Fruit fly (Drosophila melanogaster) whole organism, embryonic: Measurements from ENCODE around the gene CG3841.
A peak's percentile ranks its signal among the peaks of the same experiment; 100 is the strongest.

Experiments used
- ATbp ChIP-seq: fragments of 200-800 bp; sonication (Bioruptor generic); optimal IDR thresholded peaks from 2 replicates; lab custom pipeline; 2017; ENCODE audit warnings: missing biosample characterization, mild to moderate bottlenecking, missing genetic modification characterization, missing genetic modification reagents
- Aef1 ChIP-seq: fragments of 200-800 bp; sonication (Bioruptor generic); IDR thresholded peaks from 3 replicates; pipeline ENCODE4 v1.3.6; 2022; ENCODE audit warnings: missing biosample characterization, missing genetic modification characterization
- CG10431 ChIP-seq: fragments of 200-800 bp; sonication (Bioruptor generic); optimal IDR thresholded peaks from 3 replicates; lab custom pipeline; 2018; ENCODE audit warnings: missing biosample characterization, mild to moderate bottlenecking, missing genetic modification characterization
- CG10979 ChIP-seq: fragments of 200-800 bp; sonication (Bioruptor generic); optimal IDR thresholded peaks from 2 replicates; lab custom pipeline; 2018; ENCODE audit warnings: missing biosample characterization, mild to moderate bottlenecking, missing genetic modification characterization, moderate library complexity
- CG11456 ChIP-seq: fragments of 200-800 bp; sonication (Bioruptor generic); IDR thresholded peaks from 3 replicates; pipeline ENCODE4 v1.3.6; 2022; ENCODE audit warnings: missing biosample characterization, missing genetic modification characterization
- CG12744 ChIP-seq: fragments of 200-800 bp; sonication (Bioruptor generic); optimal IDR thresholded peaks from 2 replicates; lab custom pipeline; 2016; ENCODE audit warnings: missing biosample characterization, missing genetic modification characterization
- CG13296 ChIP-seq: fragments of 200-800 bp; sonication (Bioruptor generic); optimal IDR thresholded peaks from 3 replicates; lab custom pipeline; 2018; ENCODE audit warnings: missing biosample characterization, mild to moderate bottlenecking, missing genetic modification characterization
- CG15011 ChIP-seq: fragments of 200-800 bp; sonication (Bioruptor generic); optimal IDR thresholded peaks from 3 replicates; lab custom pipeline; 2018; ENCODE audit warnings: missing biosample characterization, mild to moderate bottlenecking, missing genetic modification characterization
- CG1603 ChIP-seq: fragments of 200-800 bp; sonication (Bioruptor generic); optimal IDR thresholded peaks from 2 replicates; lab custom pipeline; 2019; ENCODE audit warnings: missing biosample characterization, mild to moderate bottlenecking, missing genetic modification characterization, moderate library complexity
- CG1647 ChIP-seq: fragments of 200-800 bp; sonication (Bioruptor generic); optimal IDR thresholded peaks from 3 replicates; lab custom pipeline; 2016; ENCODE audit warnings: missing biosample characterization, missing genetic modification characterization
- CG16779 ChIP-seq: fragments of 200-800 bp; sonication (Bioruptor generic); IDR thresholded peaks from 2 replicates; pipeline ENCODE4 v1.3.6; 2022; ENCODE audit warnings: missing biosample characterization, missing genetic modification characterization
- CG16813 ChIP-seq: fragments of 200-800 bp; sonication (Bioruptor generic); IDR thresholded peaks from 3 replicates; pipeline ENCODE4 v1.3.6; 2022; ENCODE audit warnings: missing biosample characterization, missing genetic modification characterization; ENCODE audit not compliant: partially characterized antibody
- CG17328 ChIP-seq: fragments of 200-800 bp; sonication (Bioruptor generic); IDR thresholded peaks from 2 replicates; pipeline ENCODE4 v1.3.6; 2022; ENCODE audit warnings: missing biosample characterization, missing genetic modification characterization
- CG31365 ChIP-seq: fragments of 200-800 bp; sonication (Bioruptor generic); optimal IDR thresholded peaks from 2 replicates; lab custom pipeline; 2018; ENCODE audit warnings: missing biosample characterization, mild to moderate bottlenecking, missing genetic modification characterization
- CG32532 ChIP-seq: fragments of 200-800 bp; sonication (Bioruptor generic); IDR thresholded peaks from 2 replicates; pipeline ENCODE4 v1.3.6; 2022; ENCODE audit warnings: missing biosample characterization, missing genetic modification characterization
- CG34224 ChIP-seq: fragments of 200-800 bp; sonication (Bioruptor generic); IDR thresholded peaks from 3 replicates; pipeline ENCODE4 v1.3.6; 2022; ENCODE audit warnings: missing biosample characterization, missing genetic modification characterization; ENCODE audit not compliant: partially characterized antibody
- CG34376 ChIP-seq: fragments of 200-800 bp; sonication (Bioruptor generic); optimal IDR thresholded peaks from 2 replicates; lab custom pipeline; 2018; ENCODE audit warnings: missing biosample characterization, mild to moderate bottlenecking, missing genetic modification characterization
- CG34422 ChIP-seq: fragments of 200-800 bp; sonication (Bioruptor generic); IDR thresholded peaks from 3 replicates; pipeline ENCODE4 v1.3.6; 2022; ENCODE audit warnings: missing biosample characterization, missing genetic modification characterization
- CG6683 ChIP-seq: fragments of 200-800 bp; sonication (Bioruptor generic); optimal IDR thresholded peaks from 2 replicates; lab custom pipeline; 2017; ENCODE audit warnings: missing biosample characterization, mild to moderate bottlenecking, missing genetic modification characterization, missing genetic modification reagents
- CG6813 ChIP-seq: fragments of 200-800 bp; sonication (Bioruptor generic); optimal IDR thresholded peaks from 2 replicates; lab custom pipeline; 2017; ENCODE audit warnings: missing biosample characterization, missing genetic modification characterization, mild to moderate bottlenecking, moderate library complexity, missing genetic modification reagents
- CG7372 ChIP-seq: fragments of 200-800 bp; sonication (Bioruptor generic); IDR thresholded peaks from 2 replicates; pipeline ENCODE4 v1.3.6; 2022; ENCODE audit warnings: missing biosample characterization, missing genetic modification characterization
- Dip3 ChIP-seq: fragments of 200-800 bp; sonication (Bioruptor generic); optimal IDR thresholded peaks from 3 replicates; lab custom pipeline; 2016; ENCODE audit warnings: missing biosample characterization, missing genetic modification characterization
- Doc2 ChIP-seq: fragments of 200-800 bp; sonication (Bioruptor generic); IDR thresholded peaks from 2 replicates; pipeline ENCODE4 v1.3.6; 2022; ENCODE audit warnings: missing biosample characterization, missing genetic modification characterization
- Fer3 ChIP-seq: fragments of 200-800 bp; sonication (Bioruptor generic); optimal IDR thresholded peaks from 2 replicates; lab custom pipeline; 2018; ENCODE audit warnings: missing biosample characterization, mild to moderate bottlenecking, missing genetic modification characterization, moderate library complexity
- H2.0 ChIP-seq: fragments of 200-800 bp; sonication (Bioruptor generic); IDR thresholded peaks from 2 replicates; pipeline ENCODE4 v1.3.6; 2022; ENCODE audit warnings: missing biosample characterization, missing genetic modification characterization
- HHEX ChIP-seq: fragments of 200-800 bp; sonication (Bioruptor generic); optimal IDR thresholded peaks from 3 replicates; lab custom pipeline; 2017; ENCODE audit warnings: missing biosample characterization, mild to moderate bottlenecking, missing genetic modification characterization, missing genetic modification reagents
- Poxn ChIP-seq: fragments of 200-800 bp; sonication (Bioruptor generic); IDR thresholded peaks from 2 replicates; pipeline ENCODE4 v1.3.6; 2022; ENCODE audit warnings: missing biosample characterization, missing genetic modification characterization
- Six4 ChIP-seq: fragments of 200-800 bp; sonication (Bioruptor generic); optimal IDR thresholded peaks from 2 replicates; lab custom pipeline; 2016; ENCODE audit warnings: missing biosample characterization, missing genetic modification characterization
- Vsx1 ChIP-seq: fragments of 200-800 bp; sonication (Bioruptor generic); optimal IDR thresholded peaks from 2 replicates; lab custom pipeline; 2017; ENCODE audit warnings: missing biosample characterization, mild to moderate bottlenecking, missing genetic modification characterization, missing genetic modification reagents
- ara ChIP-seq: fragments of 200-800 bp; sonication (Bioruptor generic); IDR thresholded peaks from 2 replicates; pipeline ENCODE4 v1.3.6; 2022; ENCODE audit warnings: missing biosample characterization, missing genetic modification characterization
- crc ChIP-seq: fragments of 200-800 bp; sonication (Bioruptor generic); optimal IDR thresholded peaks from 2 replicates; lab custom pipeline; 2016; ENCODE audit warnings: missing biosample characterization, missing genetic modification characterization
- dysf ChIP-seq: fragments of 200-800 bp; sonication (Bioruptor generic); IDR thresholded peaks from 3 replicates; pipeline ENCODE4 v1.3.6; 2022; ENCODE audit warnings: missing biosample characterization, missing genetic modification characterization
- ewg ChIP-seq: fragments of 200-800 bp; sonication (Bioruptor generic); optimal IDR thresholded peaks from 3 replicates; lab custom pipeline; 2017; ENCODE audit warnings: mild to moderate bottlenecking, missing biosample characterization, missing genetic modification reagents, missing genetic modification characterization
- fd102C ChIP-seq: fragments of 200-800 bp; sonication (Bioruptor generic); optimal IDR thresholded peaks from 2 replicates; lab custom pipeline; 2018; ENCODE audit warnings: missing biosample characterization, mild to moderate bottlenecking, missing genetic modification characterization, moderate library complexity
- fu2 ChIP-seq: fragments of 200-800 bp; sonication (Bioruptor generic); optimal IDR thresholded peaks from 2 replicates; lab custom pipeline; 2016; ENCODE audit warnings: missing biosample characterization, missing genetic modification characterization
- gcm ChIP-seq: fragments of 200-800 bp; sonication (Bioruptor generic); optimal IDR thresholded peaks from 2 replicates; lab custom pipeline; 2019; ENCODE audit warnings: missing biosample characterization, mild to moderate bottlenecking, missing genetic modification characterization, moderate library complexity
- her ChIP-seq: fragments of 200-800 bp; sonication (Bioruptor generic); optimal IDR thresholded peaks from 2 replicates; lab custom pipeline; 2016; ENCODE audit warnings: missing biosample characterization, missing genetic modification characterization
- inv ChIP-seq: fragments of 200-800 bp; sonication (Bioruptor generic); IDR thresholded peaks from 2 replicates; pipeline ENCODE4 v1.3.6; 2022; ENCODE audit warnings: missing biosample characterization, missing genetic modification characterization; ENCODE audit not compliant: partially characterized antibody
- kah ChIP-seq: fragments of 200-800 bp; sonication (Bioruptor generic); optimal IDR thresholded peaks from 2 replicates; lab custom pipeline; 2018; ENCODE audit warnings: missing biosample characterization, mild to moderate bottlenecking, missing genetic modification characterization
- lilli ChIP-seq: fragments of 200-800 bp; sonication (Bioruptor generic); optimal IDR thresholded peaks from 3 replicates; lab custom pipeline; 2016; ENCODE audit warnings: missing biosample characterization, missing genetic modification characterization
- luna ChIP-seq: fragments of 200-800 bp; sonication (Bioruptor generic); optimal IDR thresholded peaks from 2 replicates; lab custom pipeline; 2016; ENCODE audit warnings: missing biosample characterization, missing genetic modification characterization
- mirr ChIP-seq: fragments of 200-800 bp; sonication (Bioruptor generic); optimal IDR thresholded peaks from 3 replicates; lab custom pipeline; 2018; ENCODE audit warnings: missing biosample characterization, mild to moderate bottlenecking, missing genetic modification characterization
- nerfin-2 ChIP-seq: fragments of 200-800 bp; sonication (Bioruptor generic); IDR thresholded peaks from 2 replicates; pipeline ENCODE4 v1.3.6; 2022; ENCODE audit warnings: missing biosample characterization, missing genetic modification characterization; ENCODE audit not compliant: partially characterized antibody
- oc ChIP-seq: fragments of 200-800 bp; sonication (Bioruptor generic); optimal IDR thresholded peaks from 2 replicates; lab custom pipeline; 2018; ENCODE audit warnings: missing biosample characterization, mild to moderate bottlenecking, missing genetic modification characterization, moderate library complexity
- pho ChIP-seq: fragments of 200-800 bp; sonication (Bioruptor generic); optimal IDR thresholded peaks from 2 replicates; lab custom pipeline; 2016; ENCODE audit warnings: missing biosample characterization, missing genetic modification characterization
- rib ChIP-seq: fragments of 200-800 bp; sonication (Bioruptor generic); IDR thresholded peaks from 2 replicates; pipeline ENCODE4 v1.3.6; 2022; ENCODE audit warnings: missing biosample characterization, missing genetic modification characterization
- sd ChIP-seq: fragments of 200-800 bp; sonication (Bioruptor generic); optimal IDR thresholded peaks from 3 replicates; lab custom pipeline; 2018; ENCODE audit warnings: missing biosample characterization, mild to moderate bottlenecking, missing genetic modification characterization, moderate library complexity
- sima ChIP-seq: fragments of 200-800 bp; sonication (Bioruptor generic); optimal IDR thresholded peaks from 2 replicates; lab custom pipeline; 2016; ENCODE audit warnings: missing biosample characterization, missing genetic modification characterization
- trem ChIP-seq: fragments of 200-800 bp; optimal IDR thresholded peaks from 3 replicates; lab custom pipeline; 2019; ENCODE audit warnings: missing biosample characterization, mild to moderate bottlenecking, missing genetic modification characterization, moderate library complexity
- tx ChIP-seq: fragments of 200-800 bp; sonication (Bioruptor generic); optimal IDR thresholded peaks from 2 replicates; lab custom pipeline; 2016; ENCODE audit warnings: missing biosample characterization, missing genetic modification characterization

CG3841 gene

dm6 chr2L:9633811-9634436 lies 44.6 kb downstream of the CG3841 start, which contains the start of gene Apoltp (continued):
- TF ChIP-seq CG16813 (GFP tag; lab: Robert Waterston, UW) (no peak), CG7372 (GFP tag; lab: Robert Waterston, UW) (peak; percentile 53; the same call in 1 of the 2 replicates), ewg (GFP tag; lab: Kevin White, UChicago) (no peak), CG17328 (GFP tag; lab: Robert Waterston, UW) (peak; percentile 70), oc (tag; lab: Kevin White, UChicago) (peak; percentile 16), sd (no peak), HHEX (peak; percentile 72), CG32532 (GFP tag; lab: Robert Waterston, UW) (peak; percentile 81), Poxn (GFP tag; lab: Robert Waterston, UW) (no peak), Dip3 (GFP tag; lab: Kevin White, UChicago) (no peak), CG34422 (GFP tag; lab: Robert Waterston, UW) (peak; percentile 52; the same call in 1 of the 3 replicates), fd102C (GFP tag; lab: Kevin White, UChicago) (no peak), trem (peak; percentile 52), Aef1 (GFP tag; lab: Robert Waterston, UW) (peak; percentile 61), CG10979 (tag; lab: Kevin White, UChicago) (peak; percentile 67), tx (GFP tag; lab: Kevin White, UChicago) (no peak), crc (GFP tag; lab: Kevin White, UChicago) (no peak), inv (GFP tag; lab: Robert Waterston, UW) (no peak), Doc2 (GFP tag; lab: Robert Waterston, UW) (no peak), CG6813 (GFP tag; lab: Kevin White, UChicago) (peak; percentile 62), CG13296 (GFP tag; lab: Kevin White, UChicago) (peak; percentile 72), lilli (peak; percentile 46), her (GFP tag; lab: Kevin White, UChicago) (no peak), CG1603 (tag; lab: Kevin White, UChicago) (no peak), CG31365 (peak; percentile 6), CG15011 (GFP tag; lab: Kevin White, UChicago) (peak; percentile 46), H2.0 (GFP tag; lab: Robert Waterston, UW) (peak; percentile 49), CG6683 (GFP tag; lab: Kevin White, UChicago) (no peak), kah (no peak), Fer3 (tag; lab: Kevin White, UChicago) (peak; percentile 79), luna (no peak), CG1647 (peak; percentile 1), pho (GFP tag; lab: Kevin White, UChicago) (no peak), Six4 (GFP tag; lab: Kevin White, UChicago) (peak; percentile 35), rib (GFP tag; lab: Robert Waterston, UW) (peak; percentile 62; the same call in 1 of the 2 replicates), mirr (GFP tag; lab: Kevin White, UChicago) (peak; percentile 17), Vsx1 (GFP tag; lab: Kevin White, UChicago) (peak; percentile 14), ara (0 out of 2 replicates have a peak, but pooled peaks have one; percentile 63), sima (GFP tag; lab: Kevin White, UChicago) (no peak), fu2 (no peak), CG10431 (no peak), CG11456 (GFP tag; lab: Robert Waterston, UW) (peak; percentile 73), CG16779 (GFP tag; lab: Robert Waterston, UW) (peak; percentile 52; the same call in 1 of the 2 replicates), CG34376 (peak; percentile 65), gcm (GFP tag; lab: Kevin White, UChicago) (peak; percentile 69), ATbp (peak; percentile 26), CG34224 (GFP tag; lab: Robert Waterston, UW) (no peak), CG12744 (GFP tag; lab: Kevin White, UChicago) (no peak), dysf (GFP tag; lab: Robert Waterston, UW) (peak; percentile 79), nerfin-2 (GFP tag; lab: Robert Waterston, UW) (no peak)
